Worm (Caenorhabditis elegans) whole organism, young adult: ENCODE data around the gene dsb-2.
A peak's percentile ranks its signal among the peaks of the same experiment; 100 is the strongest.

Source experiments
- B0035.1 ChIP-seq: sonication (generic microtip); optimal IDR thresholded peaks from 2 replicates; lab custom pipeline; 2016; ENCODE audit warnings: missing genetic modification characterization, mild to moderate bottlenecking, missing compliant biosample characterization, missing genotype, missing genetic modification reagents
- B0336.3 ChIP-seq: fragments of 200-800 bp; sonication (Bioruptor generic); IDR thresholded peaks from 2 replicates; pipeline ENCODE4 v1.3.6; 2022; ENCODE audit warnings: missing genetic modification characterization, missing compliant biosample characterization
- C06A6.2 ChIP-seq: fragments of 200-800 bp; sonication (Bioruptor generic); conservative IDR thresholded peaks from 2 replicates; pipeline ENCODE4 v1.3.6; 2022; ENCODE audit warnings: missing genetic modification characterization, missing compliant biosample characterization
- C17E4.6 ChIP-seq: fragments of 200-800 bp; sonication (Bioruptor generic); IDR thresholded peaks from 2 replicates; pipeline ENCODE4 v1.3.6; 2022; ENCODE audit warnings: missing genetic modification reagents, missing genetic modification characterization, missing compliant biosample characterization
- F23B12.7 ChIP-seq: sonication (generic microtip); optimal IDR thresholded peaks from 2 replicates; lab custom pipeline; 2017; ENCODE audit warnings: missing genetic modification characterization, mild to moderate bottlenecking, missing compliant biosample characterization, antibody characterized with exemption, moderate library complexity; ENCODE audit not compliant: insufficient read depth
- F52B5.7 ChIP-seq: sonication (generic microtip); optimal IDR thresholded peaks from 2 replicates; lab custom pipeline; 2016; ENCODE audit warnings: mild to moderate bottlenecking, missing genetic modification characterization, missing compliant biosample characterization
- F57A8.1 ChIP-seq: fragments of 200-800 bp; sonication (Bioruptor generic); optimal IDR thresholded peaks from 2 replicates; lab custom pipeline; 2018; ENCODE audit warnings: mild to moderate bottlenecking, missing genetic modification characterization, moderate library complexity, missing compliant biosample characterization
- F57C9.4 ChIP-seq: sonication (generic microtip); optimal IDR thresholded peaks from 2 replicates; lab custom pipeline; 2017; ENCODE audit warnings: mild to moderate bottlenecking, missing genetic modification characterization, missing compliant biosample characterization
- T07F8.4 ChIP-seq: sonication (generic microtip); optimal IDR thresholded peaks from 2 replicates; lab custom pipeline; 2016; ENCODE audit warnings: mild to moderate bottlenecking, missing genetic modification characterization, moderate library complexity, missing compliant biosample characterization
- T26A5.8 ChIP-seq: sonication (generic microtip); optimal IDR thresholded peaks from 2 replicates; lab custom pipeline; 2016; ENCODE audit warnings: missing genetic modification characterization, missing compliant biosample characterization
- Y53F4B.3 ChIP-seq: fragments of 200-800 bp; sonication (Bioruptor generic); IDR thresholded peaks from 2 replicates; pipeline ENCODE4 v1.3.6; 2022; ENCODE audit warnings: missing genetic modification reagents, missing genetic modification characterization, missing compliant biosample characterization
- ZK185.1 ChIP-seq: sonication (generic microtip); optimal IDR thresholded peaks from 2 replicates; lab custom pipeline; 2016; ENCODE audit warnings: mild to moderate bottlenecking, missing genetic modification characterization, missing compliant biosample characterization; ENCODE audit not compliant: poor library complexity, severe bottlenecking
- aptf-2 ChIP-seq: fragments of 200-800 bp; sonication (Bioruptor generic); conservative IDR thresholded peaks from 2 replicates; pipeline ENCODE4 v1.3.6; 2022; ENCODE audit warnings: missing genetic modification reagents, missing genetic modification characterization, missing compliant biosample characterization
- aptf-3 ChIP-seq: fragments of 200-800 bp; sonication (Bioruptor generic); IDR thresholded peaks from 2 replicates; pipeline ENCODE4 v1.3.6; 2022; ENCODE audit warnings: missing genetic modification characterization, missing compliant biosample characterization
- atf-7 ChIP-seq: sonication (generic microtip); optimal IDR thresholded peaks from 2 replicates; lab custom pipeline; 2017; ENCODE audit warnings: mild to moderate bottlenecking, missing genetic modification characterization, missing compliant biosample characterization
- athp-1 ChIP-seq: sonication (generic microtip); optimal IDR thresholded peaks from 2 replicates; lab custom pipeline; 2017; ENCODE audit warnings: mild to moderate bottlenecking, missing genetic modification characterization, missing compliant biosample characterization
- attf-5 ChIP-seq: fragments of 200-800 bp; sonication (Bioruptor generic); optimal IDR thresholded peaks from 2 replicates; lab custom pipeline; 2018; ENCODE audit warnings: mild to moderate bottlenecking, missing genetic modification characterization, missing compliant biosample characterization
- cebp-1 ChIP-seq, 2 experiments: fragments of 200-800 bp in 1 of 2; sonication (Bioruptor generic) in 1 of 2; sonication (generic microtip) in 1 of 2; IDR thresholded peaks in 1 of 2; optimal IDR thresholded peaks in 1 of 2; 2 replicates each; pipeline versions ENCODE4 v1.3.6 to Lab custom; 2017 to 2022; ENCODE audit warnings: missing compliant biosample characterization in 2 of 2, missing genetic modification characterization in 2 of 2, mild to moderate bottlenecking in 1 of 2, missing genetic modification reagents in 1 of 2, moderate library complexity in 1 of 2
- chd-7 ChIP-seq: sonication (generic microtip); optimal IDR thresholded peaks from 2 replicates; lab custom pipeline; 2016; ENCODE audit warnings: mild to moderate bottlenecking, missing genetic modification characterization, moderate library complexity, missing compliant biosample characterization
- egl-44 ChIP-seq: fragments of 200-800 bp; sonication (Bioruptor generic); IDR thresholded peaks from 2 replicates; pipeline ENCODE4 v1.3.6; 2022; ENCODE audit warnings: missing genetic modification reagents, missing genetic modification characterization, missing compliant biosample characterization
- egrh-3 ChIP-seq: fragments of 200-800 bp; sonication (Bioruptor generic); IDR thresholded peaks from 2 replicates; pipeline ENCODE4 v1.3.6; 2022; ENCODE audit warnings: missing genetic modification reagents, missing genetic modification characterization, missing compliant biosample characterization
- hmg-20 ChIP-seq: fragments of 200-800 bp; sonication (Bioruptor generic); IDR thresholded peaks from 2 replicates; pipeline ENCODE4 v1.3.6; 2022; ENCODE audit warnings: missing genetic modification reagents, missing genetic modification characterization, missing compliant biosample characterization
- hsf-1 ChIP-seq: fragments of 200-800 bp; sonication (Bioruptor generic); IDR thresholded peaks from 2 replicates; pipeline ENCODE4 v1.3.6; 2022; ENCODE audit warnings: missing genetic modification reagents, missing genetic modification characterization, missing compliant biosample characterization
- lag-1 ChIP-seq: fragments of 200-800 bp; sonication (Bioruptor generic); IDR thresholded peaks from 2 replicates; pipeline ENCODE4 v1.3.6; 2022; ENCODE audit warnings: missing genetic modification reagents, missing genetic modification characterization, missing compliant biosample characterization
- let-526 ChIP-seq: fragments of 200-800 bp; sonication (Bioruptor generic); IDR thresholded peaks from 2 replicates; pipeline ENCODE4 v1.3.6; 2022; ENCODE audit warnings: missing genetic modification reagents, missing genetic modification characterization, missing compliant biosample characterization
- lin-26 ChIP-seq: fragments of 200-800 bp; sonication (Bioruptor generic); IDR thresholded peaks from 2 replicates; pipeline ENCODE4 v1.3.6; 2022; ENCODE audit warnings: missing genetic modification reagents, missing genetic modification characterization, missing compliant biosample characterization
- lin-40 ChIP-seq: sonication (generic microtip); optimal IDR thresholded peaks from 2 replicates; lab custom pipeline; 2016; ENCODE audit warnings: missing genetic modification characterization, mild to moderate bottlenecking, missing compliant biosample characterization, missing genotype, missing genetic modification reagents
- lir-1 ChIP-seq: fragments of 200-800 bp; sonication (Bioruptor generic); conservative IDR thresholded peaks from 2 replicates; pipeline ENCODE4 v1.3.6; 2022; ENCODE audit warnings: missing genetic modification reagents, missing genetic modification characterization, missing compliant biosample characterization
- madf-10 ChIP-seq: sonication (generic microtip); optimal IDR thresholded peaks from 2 replicates; lab custom pipeline; 2016; ENCODE audit warnings: mild to moderate bottlenecking, missing genetic modification characterization, missing compliant biosample characterization
- madf-3 ChIP-seq: fragments of 200-800 bp; sonication (Bioruptor generic); IDR thresholded peaks from 2 replicates; pipeline ENCODE4 v1.3.6; 2022; ENCODE audit warnings: missing genetic modification reagents, missing genetic modification characterization, missing compliant biosample characterization
- nfya-2 ChIP-seq: fragments of 200-800 bp; sonication (Bioruptor generic); IDR thresholded peaks from 2 replicates; pipeline ENCODE4 v1.3.6; 2022; ENCODE audit warnings: missing genetic modification reagents, missing genetic modification characterization, missing compliant biosample characterization
- nfyb-1 ChIP-seq: fragments of 200-800 bp; sonication (Bioruptor generic); IDR thresholded peaks from 2 replicates; pipeline ENCODE4 v1.3.6; 2022; ENCODE audit warnings: missing genetic modification reagents, missing genetic modification characterization, missing compliant biosample characterization
- nhr-179 ChIP-seq: sonication (generic microtip); optimal IDR thresholded peaks from 2 replicates; lab custom pipeline; 2016; ENCODE audit warnings: mild to moderate bottlenecking, missing genetic modification characterization, missing compliant biosample characterization
- nhr-80 ChIP-seq: sonication (generic microtip); optimal IDR thresholded peaks from 2 replicates; lab custom pipeline; 2016; ENCODE audit warnings: missing genetic modification characterization, missing compliant biosample characterization
- rcor-1 ChIP-seq: fragments of 200-800 bp; sonication (Bioruptor generic); IDR thresholded peaks from 2 replicates; pipeline ENCODE4 v1.3.6; 2022; ENCODE audit warnings: missing genetic modification reagents, missing genetic modification characterization, missing compliant biosample characterization
- tbp1 ChIP-seq: fragments of 200-800 bp; sonication (Bioruptor generic); optimal IDR thresholded peaks from 2 replicates; lab custom pipeline; 2018; ENCODE audit warnings: mild to moderate bottlenecking, missing genetic modification characterization, missing compliant biosample characterization
- tbx-9 ChIP-seq: sonication (generic microtip); optimal IDR thresholded peaks from 2 replicates; lab custom pipeline; 2016; ENCODE audit warnings: borderline replicate concordance, missing genetic modification characterization, inconsistent platforms, missing compliant biosample characterization
- tlf-1 ChIP-seq: fragments of 200-800 bp; sonication (Bioruptor generic); optimal IDR thresholded peaks from 2 replicates; lab custom pipeline; 2018; ENCODE audit warnings: mild to moderate bottlenecking, missing genetic modification characterization, missing compliant biosample characterization
- unc-130 ChIP-seq: sonication (generic microtip); optimal IDR thresholded peaks from 2 replicates; lab custom pipeline; 2016; ENCODE audit warnings: missing genetic modification reagents, missing genetic modification characterization, missing compliant biosample characterization
- zfh-2 ChIP-seq: fragments of 200-800 bp; sonication (Bioruptor generic); conservative IDR thresholded peaks from 2 replicates; pipeline ENCODE4 v1.3.6; 2022; ENCODE audit warnings: missing genetic modification reagents, missing genetic modification characterization, missing compliant biosample characterization
- zim-3 ChIP-seq: sonication (generic microtip); optimal IDR thresholded peaks from 2 replicates; lab custom pipeline; 2017; ENCODE audit warnings: mild to moderate bottlenecking, missing genetic modification characterization, moderate library complexity, missing compliant biosample characterization
- ztf-18 ChIP-seq: sonication (generic microtip); optimal IDR thresholded peaks from 2 replicates; lab custom pipeline; 2016; ENCODE audit warnings: missing genotype, mild to moderate bottlenecking, missing genetic modification characterization, missing compliant biosample characterization
- ztf-26 ChIP-seq: sonication (generic microtip); optimal IDR thresholded peaks from 2 replicates; lab custom pipeline; 2017; ENCODE audit warnings: missing genetic modification characterization, missing compliant biosample characterization
- ztf-6 ChIP-seq: fragments of 200-800 bp; sonication (Bioruptor generic); IDR thresholded peaks from 2 replicates; pipeline ENCODE4 v1.3.6; 2022; ENCODE audit warnings: missing genetic modification reagents, missing genetic modification characterization, missing compliant biosample characterization

Gene dsb-2

DNA sequence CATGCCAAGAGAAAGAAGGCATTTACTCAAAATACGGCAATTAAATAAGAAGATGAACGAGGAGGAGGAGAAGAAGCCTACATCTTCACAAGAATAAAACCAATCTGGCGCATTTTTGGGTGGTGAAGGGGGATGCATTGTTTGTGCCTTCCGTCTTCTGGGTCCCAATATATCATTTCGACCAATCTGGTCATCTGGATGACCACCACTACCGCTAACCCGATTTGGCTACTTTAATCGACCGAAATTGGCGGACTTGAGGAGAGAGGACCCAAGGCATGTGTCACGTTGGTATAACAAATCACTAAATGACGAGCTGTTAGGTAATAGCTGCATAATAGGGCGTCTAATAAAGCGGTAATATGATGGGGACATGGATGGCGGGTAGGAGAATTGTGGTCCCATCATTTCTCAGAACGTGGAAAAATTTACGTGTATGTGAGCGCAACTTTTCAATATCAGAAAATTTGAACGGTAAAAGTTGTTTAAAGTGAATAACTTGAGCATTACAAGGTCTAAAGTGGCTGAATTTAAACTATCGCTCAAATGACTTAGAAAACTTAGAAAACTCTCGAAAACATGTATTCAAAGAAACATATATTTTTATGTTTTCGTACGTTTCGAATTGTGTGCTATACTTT is 22.9 kb downstream of the dsb-2 start:
- TF ChIP-seq Y53F4B.3 (GFP tag; lab: Robert Waterston, UW) (no peak), chd-7 (tag; lab: Kevin White, UChicago) (peak; percentile 8), lag-1 (GFP tag; lab: Robert Waterston, UW) (no peak)

DNA sequence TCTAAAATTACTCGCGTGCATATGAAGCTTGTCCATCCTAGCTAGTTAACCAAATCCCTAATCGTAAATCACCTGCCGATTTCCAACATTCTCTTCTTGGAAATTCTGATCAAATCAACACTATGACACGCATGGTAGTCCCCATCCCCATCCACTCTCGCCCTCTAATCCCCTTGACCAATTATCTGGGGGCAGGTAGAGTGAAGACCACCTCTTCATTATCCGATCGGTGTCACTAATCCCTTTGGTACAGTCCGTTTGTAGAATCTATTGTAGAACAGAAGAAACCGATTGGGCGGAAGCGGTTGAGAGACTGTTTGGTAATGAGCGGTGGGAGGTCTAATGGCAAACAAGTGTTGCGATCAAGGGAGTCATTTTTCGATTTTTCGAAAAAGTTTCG is 26.2 kb downstream of the dsb-2 start:
- no peak for TF ChIP-seq athp-1 (tag; lab: Kevin White, UChicago)
- no peak for TF ChIP-seq B0035.1 (tag; lab: Kevin White, UChicago)
- TF ChIP-seq egrh-3 (GFP tag; lab: Robert Waterston, UW): no peak
- TF ChIP-seq tlf-1 (GFP tag; lab: Kevin White, UChicago): no peak
- no peak for TF ChIP-seq hsf-1 (GFP tag; lab: Robert Waterston, UW)
- no peak for TF ChIP-seq let-526 (GFP tag; lab: Robert Waterston, UW)
- no peak for TF ChIP-seq C17E4.6 (GFP tag; lab: Robert Waterston, UW)
- no peak for TF ChIP-seq lir-1 (GFP tag; lab: Robert Waterston, UW)
- TF ChIP-seq, all 124 proteins: peak for 0

ce11 chrII:14437922-14438458 is 27.1 kb downstream of the dsb-2 start, which contains the start of gene K04B12.2:
K04B12.2 (minus strand) TSS chrII:14437972.
- no peak for TF ChIP-seq F52B5.7 (tag; lab: Kevin White, UChicago)
- 0 out of 2 replicates have a peak, but pooled peaks have one; percentile 33 for TF ChIP-seq nfyb-1 (GFP tag; lab: Robert Waterston, UW)
- no peak for TF ChIP-seq C06A6.2
- no peak for TF ChIP-seq cebp-1 (GFP tag; IDR thresholded peaks at IDR 0.05; lab: Robert Waterston, UW)
- TF ChIP-seq cebp-1 (tag; optimal IDR thresholded peaks at IDR 0.05; lab: Kevin White, UChicago): peak; percentile 68
- no peak for TF ChIP-seq unc-130 (GFP tag; lab: Kevin White, UChicago)
- peak; percentile 85 for TF ChIP-seq zfh-2 (GFP tag; lab: Robert Waterston, UW)
- peak; percentile 77 for TF ChIP-seq lin-40 (tag; lab: Kevin White, UChicago)
- TF ChIP-seq F57A8.1: no peak
- no peak for TF ChIP-seq B0035.1 (tag; lab: Kevin White, UChicago)
- 0 out of 2 replicates have a peak, but pooled peaks have one; percentile 33 for TF ChIP-seq rcor-1 (GFP tag; lab: Robert Waterston, UW)
- TF ChIP-seq madf-3 (GFP tag; lab: Robert Waterston, UW): no peak
- peak; percentile 14 for TF ChIP-seq F23B12.7 (tag; lab: Kevin White, UChicago)
- TF ChIP-seq lin-26 (GFP tag; lab: Robert Waterston, UW): peak; percentile 26; the same call in 1 of the 2 replicates
- peak; percentile 56 for TF ChIP-seq ZK185.1 (tag; lab: Kevin White, UChicago)
- peak; percentile 79; the same call in 1 of the 2 replicates for TF ChIP-seq B0336.3 (GFP tag; lab: Robert Waterston, UW)
- TF ChIP-seq aptf-3 (GFP tag; lab: Robert Waterston, UW): no peak
- no peak for TF ChIP-seq hmg-20
- no peak for TF ChIP-seq atf-7 (tag; lab: Kevin White, UChicago)
- TF ChIP-seq nhr-179 (tag; lab: Kevin White, UChicago): no peak
- 0 out of 2 replicates have a peak, but pooled peaks have one; percentile 12 for TF ChIP-seq egl-44 (GFP tag; lab: Robert Waterston, UW)
- TF ChIP-seq T07F8.4 (tag; lab: Kevin White, UChicago): no peak
- TF ChIP-seq tbp1 (GFP tag; lab: Kevin White, UChicago): peak; percentile 33
- no peak for TF ChIP-seq ztf-6
- TF ChIP-seq ztf-26: peak; percentile 47
- no peak for TF ChIP-seq T26A5.8 (tag; lab: Kevin White, UChicago)
- TF ChIP-seq F57C9.4: no peak
- no peak for TF ChIP-seq aptf-2 (GFP tag; lab: Robert Waterston, UW)
- peak; percentile 85 for TF ChIP-seq attf-5 (GFP tag; lab: Kevin White, UChicago)
- no peak for TF ChIP-seq zim-3
- peak; percentile 37 for TF ChIP-seq ztf-18 (tag; lab: Kevin White, UChicago)
- TF ChIP-seq tbx-9 (tag; lab: Kevin White, UChicago): no peak
- no peak for TF ChIP-seq nfya-2
- peak; percentile 35 for TF ChIP-seq madf-10 (tag; lab: Kevin White, UChicago)
- peak; percentile 100 for TF ChIP-seq nhr-80 (tag; lab: Kevin White, UChicago)
